Fruit fly (Drosophila melanogaster) whole organism, prepupa: ENCODE data around the gene EMC5.

Experiments used
- CG11294 ChIP-seq: fragments of 200-800 bp; sonication (Bioruptor generic); IDR thresholded peaks from 2 replicates; pipeline ENCODE4 v1.3.6; 2022; ENCODE audit warnings: missing biosample characterization, missing genetic modification characterization
- CG11902 ChIP-seq: fragments of 200-800 bp; sonication (Bioruptor generic); optimal IDR thresholded peaks from 3 replicates; lab custom pipeline; 2016; ENCODE audit warnings: missing biosample characterization, missing genetic modification characterization
- CG15336 ChIP-seq: fragments of 200-800 bp; sonication (Bioruptor generic); IDR thresholded peaks from 2 replicates; pipeline ENCODE4 v1.3.6; 2022; ENCODE audit warnings: missing biosample characterization, missing genetic modification characterization
- CG1621 ChIP-seq: fragments of 200-800 bp; sonication (Bioruptor generic); optimal IDR thresholded peaks from 3 replicates; lab custom pipeline; 2018; ENCODE audit warnings: missing biosample characterization, mild to moderate bottlenecking, missing genetic modification characterization
- CG16779 ChIP-seq: fragments of 200-800 bp; sonication (Bioruptor generic); optimal IDR thresholded peaks from 3 replicates; lab custom pipeline; 2017; ENCODE audit warnings: missing biosample characterization, mild to moderate bottlenecking, missing genetic modification characterization
- CG3032 ChIP-seq: fragments of 200-800 bp; optimal IDR thresholded peaks from 2 replicates; lab custom pipeline; 2019; ENCODE audit warnings: missing biosample characterization, mild to moderate bottlenecking, missing genetic modification characterization, moderate library complexity
- CG31627 ChIP-seq: fragments of 200-800 bp; sonication (Bioruptor generic); optimal IDR thresholded peaks from 3 replicates; lab custom pipeline; 2016; ENCODE audit warnings: missing biosample characterization, missing genetic modification characterization
- CG34406 ChIP-seq: fragments of 200-800 bp; sonication (Bioruptor generic); optimal IDR thresholded peaks from 3 replicates; lab custom pipeline; 2016; ENCODE audit warnings: missing biosample characterization, missing genetic modification characterization
- CG4318 ChIP-seq: fragments of 200-800 bp; sonication (Bioruptor generic); optimal IDR thresholded peaks from 3 replicates; lab custom pipeline; 2017; ENCODE audit warnings: missing biosample characterization, mild to moderate bottlenecking, missing genetic modification characterization
- CG6163 ChIP-seq: fragments of 200-800 bp; sonication (Bioruptor generic); IDR thresholded peaks from 3 replicates; pipeline ENCODE4 v1.3.6; 2022; ENCODE audit warnings: missing biosample characterization, missing genetic modification characterization
- CG6276 ChIP-seq: fragments of 200-800 bp; sonication (Bioruptor generic); optimal IDR thresholded peaks from 2 replicates; lab custom pipeline; 2017; ENCODE audit warnings: missing biosample characterization, mild to moderate bottlenecking, missing genetic modification characterization
- CG6854 ChIP-seq: fragments of 200-800 bp; sonication (Bioruptor generic); optimal IDR thresholded peaks from 2 replicates; lab custom pipeline; 2017; ENCODE audit warnings: missing biosample characterization, mild to moderate bottlenecking, missing genetic modification characterization
- CG7368 ChIP-seq: fragments of 200-800 bp; sonication (Bioruptor generic); optimal IDR thresholded peaks from 3 replicates; lab custom pipeline; 2016; ENCODE audit warnings: missing biosample characterization, missing genetic modification characterization
- CG8119 ChIP-seq: fragments of 200-800 bp; sonication (Bioruptor generic); IDR thresholded peaks from 3 replicates; pipeline ENCODE4 v1.3.6; 2022; ENCODE audit warnings: missing biosample characterization, missing genetic modification characterization
- CG8319 ChIP-seq: fragments of 200-800 bp; sonication (Bioruptor generic); optimal IDR thresholded peaks from 3 replicates; lab custom pipeline; 2016; ENCODE audit warnings: missing biosample characterization, missing genetic modification characterization
- CG8632 ChIP-seq: fragments of 200-800 bp; sonication (Bioruptor generic); optimal IDR thresholded peaks from 3 replicates; lab custom pipeline; 2016; ENCODE audit warnings: missing biosample characterization, missing genetic modification characterization
- CG9139 ChIP-seq: fragments of 200-800 bp; sonication (Bioruptor generic); optimal IDR thresholded peaks from 3 replicates; lab custom pipeline; 2017; ENCODE audit warnings: missing biosample characterization, mild to moderate bottlenecking, missing genetic modification characterization
- Eip75B ChIP-seq: fragments of 200-800 bp; sonication (Bioruptor generic); optimal IDR thresholded peaks from 3 replicates; lab custom pipeline; 2016; ENCODE audit warnings: missing biosample characterization, missing genetic modification characterization
- Eip93F ChIP-seq: fragments of 200-800 bp; sonication (Bioruptor generic); optimal IDR thresholded peaks from 2 replicates; lab custom pipeline; 2016; ENCODE audit warnings: missing biosample characterization, mild to moderate bottlenecking, missing genetic modification characterization
- Ets21C ChIP-seq: fragments of 200-800 bp; sonication (Bioruptor generic); optimal IDR thresholded peaks from 3 replicates; lab custom pipeline; 2016; ENCODE audit warnings: missing biosample characterization, missing genetic modification characterization
- Gug ChIP-seq: fragments of 200-800 bp; sonication (Bioruptor generic); IDR thresholded peaks from 2 replicates; pipeline ENCODE4 v1.3.6; 2022; ENCODE audit warnings: missing biosample characterization, missing genetic modification characterization
- Hr38 ChIP-seq: sonication (Bioruptor generic); optimal IDR thresholded peaks from 2 replicates; lab custom pipeline; 2016; ENCODE audit warnings: missing biosample characterization, missing genetic modification characterization
- Hr4 ChIP-seq: fragments of 200-800 bp; sonication (Bioruptor generic); optimal IDR thresholded peaks from 3 replicates; lab custom pipeline; 2016; ENCODE audit warnings: missing biosample characterization, missing genetic modification characterization
- Lpt ChIP-seq: fragments of 200-800 bp; sonication (Bioruptor generic); optimal IDR thresholded peaks from 3 replicates; lab custom pipeline; 2016; ENCODE audit warnings: missing biosample characterization, missing genetic modification characterization
- Smox ChIP-seq: fragments of 200-800 bp; sonication (Bioruptor generic); optimal IDR thresholded peaks from 3 replicates; lab custom pipeline; 2016; ENCODE audit warnings: missing biosample characterization, missing genetic modification characterization
- Sox102F ChIP-seq: fragments of 200-800 bp; sonication (Bioruptor generic); optimal IDR thresholded peaks from 2 replicates; lab custom pipeline; 2016; ENCODE audit warnings: missing biosample characterization, mild to moderate bottlenecking, missing genetic modification characterization
- Sox14 ChIP-seq: fragments of 200-800 bp; sonication (Bioruptor generic); optimal IDR thresholded peaks from 3 replicates; lab custom pipeline; 2016; ENCODE audit warnings: missing biosample characterization, missing genetic modification characterization
- Sox15 ChIP-seq: fragments of 200-800 bp; sonication (Bioruptor generic); optimal IDR thresholded peaks from 3 replicates; lab custom pipeline; 2016; ENCODE audit warnings: missing biosample characterization, missing genetic modification characterization
- achi ChIP-seq: fragments of 200-800 bp; sonication (Bioruptor generic); optimal IDR thresholded peaks from 3 replicates; lab custom pipeline; 2016; ENCODE audit warnings: missing biosample characterization, missing genetic modification characterization
- acj6 ChIP-seq: fragments of 200-800 bp; sonication (Bioruptor generic); optimal IDR thresholded peaks from 3 replicates; lab custom pipeline; 2016; ENCODE audit warnings: missing biosample characterization, missing genetic modification characterization
- dac ChIP-seq: fragments of 200-800 bp; sonication (Bioruptor generic); optimal IDR thresholded peaks from 2 replicates; lab custom pipeline; 2017; ENCODE audit warnings: missing biosample characterization, mild to moderate bottlenecking, missing genetic modification characterization
- dsx ChIP-seq: fragments of 200-800 bp; optimal IDR thresholded peaks from 3 replicates; lab custom pipeline; 2019; ENCODE audit warnings: missing biosample characterization, mild to moderate bottlenecking, missing genetic modification characterization, moderate library complexity; ENCODE audit not compliant: poor library complexity, severe bottlenecking
- eg ChIP-seq: fragments of 200-800 bp; sonication (Bioruptor generic); IDR thresholded peaks from 3 replicates; pipeline ENCODE4 v1.3.6; 2022; ENCODE audit warnings: missing biosample characterization, missing genetic modification characterization
- esn ChIP-seq: fragments of 200-800 bp; sonication (Bioruptor generic); optimal IDR thresholded peaks from 2 replicates; lab custom pipeline; 2016; ENCODE audit warnings: missing biosample characterization, mild to moderate bottlenecking, missing genetic modification characterization, moderate library complexity
- fd59A ChIP-seq: fragments of 200-800 bp; sonication (Bioruptor generic); optimal IDR thresholded peaks from 2 replicates; lab custom pipeline; 2017; ENCODE audit warnings: missing biosample characterization, mild to moderate bottlenecking, missing genetic modification characterization, missing genetic modification reagents
- fd85E ChIP-seq: fragments of 200-800 bp; sonication (Bioruptor generic); optimal IDR thresholded peaks from 3 replicates; lab custom pipeline; 2016; ENCODE audit warnings: missing biosample characterization, missing genetic modification characterization
- net ChIP-seq: fragments of 200-800 bp; sonication (Bioruptor generic); optimal IDR thresholded peaks from 3 replicates; lab custom pipeline; 2016; ENCODE audit warnings: missing biosample characterization, missing genetic modification characterization
- pdm3 ChIP-seq: fragments of 200-800 bp; sonication (Bioruptor generic); optimal IDR thresholded peaks from 3 replicates; lab custom pipeline; 2016; ENCODE audit warnings: missing biosample characterization, missing genetic modification characterization
- spab ChIP-seq: fragments of 200-800 bp; sonication (Bioruptor generic); optimal IDR thresholded peaks from 2 replicates; lab custom pipeline; 2017; ENCODE audit warnings: missing biosample characterization, mild to moderate bottlenecking, missing genetic modification characterization, missing genetic modification reagents
- ss ChIP-seq, 2 experiments: fragments of 200-800 bp; sonication (Bioruptor generic); optimal IDR thresholded peaks; 2 replicates in 1 of 2; 3 replicates in 1 of 2; lab custom pipeline; 2017 to 2018; ENCODE audit warnings: mild to moderate bottlenecking in 2 of 2, missing biosample characterization in 2 of 2, missing genetic modification characterization in 2 of 2, moderate library complexity in 1 of 2
- topi ChIP-seq: fragments of 200-800 bp; sonication (Bioruptor generic); optimal IDR thresholded peaks from 3 replicates; lab custom pipeline; 2016; ENCODE audit warnings: missing biosample characterization, missing genetic modification characterization

The EMC5 gene

DNA sequence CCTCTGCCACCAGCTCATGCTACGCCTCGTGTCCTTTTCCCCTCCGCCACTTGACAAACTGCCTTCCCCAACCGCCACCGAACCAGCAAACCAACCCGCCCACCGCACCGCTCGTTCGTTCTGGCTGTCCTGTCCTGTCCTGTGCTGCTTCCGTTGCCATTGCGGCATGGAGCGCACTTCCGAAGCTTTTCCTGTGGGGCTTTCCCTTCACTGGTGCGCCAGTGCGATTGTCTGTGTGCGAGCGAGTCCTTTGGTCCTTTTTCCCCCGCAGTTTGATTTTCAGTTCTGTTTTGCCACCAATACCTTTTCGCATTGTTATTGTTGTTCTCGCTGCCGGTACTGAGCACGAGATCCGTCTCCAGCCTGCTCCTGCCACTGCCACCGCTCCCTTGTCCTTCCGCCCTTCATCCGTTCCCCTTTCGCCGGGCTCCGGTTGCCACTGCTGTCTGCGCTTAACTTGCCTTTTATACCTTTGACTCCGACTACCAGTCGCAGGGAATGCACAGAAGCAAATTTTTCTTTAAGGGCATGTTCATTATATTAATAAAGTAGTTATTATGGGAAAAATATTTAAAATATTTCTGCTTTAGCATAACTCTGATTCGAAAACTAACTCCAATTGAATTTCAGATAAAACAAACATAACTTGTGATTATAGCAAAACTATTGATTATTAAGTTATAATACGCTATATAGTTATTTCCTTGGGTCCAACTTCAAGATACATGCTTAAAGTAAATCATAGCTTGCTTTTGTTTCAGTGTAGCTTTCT is 36.7 kb downstream of the EMC5 start (continued):
- TF ChIP-seq CG1621 (tag; lab: Kevin White, UChicago) (peak; percentile 61), Smox (GFP tag; lab: Kevin White, UChicago) (peak; percentile 57), ss (GFP tag; optimal IDR thresholded peaks at IDR 0.05; lab: Kevin White, UChicago) (peak; percentile 27 to 71), Gug (no peak), topi (GFP tag; lab: Kevin White, UChicago) (peak; percentile 51), CG8632 (GFP tag; lab: Kevin White, UChicago) (peak; percentile 62), fd59A (GFP tag; lab: Kevin White, UChicago) (peak; percentile 49), Sox14 (GFP tag; lab: Kevin White, UChicago) (peak; percentile 39), CG8119 (GFP tag; lab: Robert Waterston, UW) (peak; percentile 57; the same call in 2 of the 3 replicates), fd85E (GFP tag; lab: Kevin White, UChicago) (no peak), achi (peak; percentile 57), CG11902 (GFP tag; lab: Kevin White, UChicago) (peak; percentile 29), Hr4 (GFP tag; lab: Kevin White, UChicago) (peak; percentile 48), CG3032 (tag; lab: Kevin White, UChicago) (peak; percentile 81), CG8319 (GFP tag; lab: Kevin White, UChicago) (peak; percentile 37), CG6163 (GFP tag; lab: Robert Waterston, UW) (no peak), CG9139 (GFP tag; lab: Kevin White, UChicago) (peak; percentile 55), CG7368 (no peak), eg (GFP tag; lab: Robert Waterston, UW) (no peak), CG34406 (peak; percentile 48), CG6854 (GFP tag; lab: Kevin White, UChicago) (no peak), CG4318 (GFP tag; lab: Kevin White, UChicago) (peak; percentile 28), CG31627 (GFP tag; lab: Kevin White, UChicago) (peak; percentile 42), Eip75B (GFP tag; lab: Kevin White, UChicago) (peak; percentile 53), pdm3 (GFP tag; lab: Kevin White, UChicago) (peak; percentile 46), Sox15 (GFP tag; lab: Kevin White, UChicago) (peak; percentile 42), CG15336 (GFP tag; lab: Robert Waterston, UW) (no peak), spab (GFP tag; lab: Kevin White, UChicago) (peak; percentile 71), dac (GFP tag; lab: Kevin White, UChicago) (no peak), CG16779 (tag; lab: Kevin White, UChicago) (peak; percentile 10), dsx (GFP tag; lab: Kevin White, UChicago) (peak; percentile 69), CG6276 (peak; percentile 32), Sox102F (peak; percentile 22), CG11294 (GFP tag; lab: Robert Waterston, UW) (no peak; the same call in 1 of the 2 replicates), Hr38 (GFP tag; lab: Kevin White, UChicago) (no peak), Lpt (no peak), Eip93F (GFP tag; lab: Kevin White, UChicago) (no peak), Ets21C (GFP tag; lab: Kevin White, UChicago) (peak; percentile 33), acj6 (GFP tag; lab: Kevin White, UChicago) (peak; percentile 56), net (GFP tag; lab: Kevin White, UChicago) (peak; percentile 33), esn (GFP tag; lab: Kevin White, UChicago) (peak; percentile 62)
